Fruit fly (Drosophila melanogaster): Measurements from ENCODE around the gene Atac3.

Gene Atac3

DNA sequence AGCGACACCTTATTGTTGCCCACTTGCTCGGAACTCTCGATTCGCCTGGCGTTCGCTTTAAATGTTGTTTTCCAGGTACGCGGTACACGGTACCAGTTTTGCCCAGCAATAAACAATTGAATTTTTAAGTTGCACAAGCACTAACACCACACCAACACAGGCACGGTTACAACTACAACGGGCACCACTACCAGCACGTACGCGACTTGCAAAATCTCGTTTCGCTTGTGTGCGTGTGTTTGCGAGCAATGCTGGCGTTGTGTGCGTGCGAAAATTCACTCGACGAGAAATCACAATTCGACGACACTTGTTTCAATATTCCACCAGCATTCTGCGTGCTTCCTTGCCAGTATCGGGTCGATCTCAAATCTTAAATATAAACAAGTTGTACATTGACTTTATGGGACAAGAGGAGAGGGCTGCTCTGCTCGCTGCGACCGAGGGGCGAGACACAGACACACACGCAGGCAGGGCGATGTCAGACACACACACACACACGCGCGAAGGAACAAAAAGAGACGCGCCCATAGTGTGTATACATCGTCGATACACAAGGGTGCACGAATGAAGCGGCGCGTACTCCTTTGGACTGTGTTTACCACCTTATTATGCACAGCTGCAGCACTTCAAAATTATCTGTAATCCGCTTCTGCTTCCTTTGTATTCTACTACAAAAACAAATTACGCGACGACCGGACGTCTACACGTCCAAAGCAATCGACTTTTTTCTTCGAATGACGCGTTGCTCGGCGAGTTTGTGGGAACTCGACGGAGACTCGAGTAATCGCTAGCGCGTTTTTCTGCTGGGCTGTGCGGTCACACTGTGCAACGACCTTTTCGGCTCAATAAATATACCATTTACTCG lies 8.4 kb downstream of the Atac3 start, which contains the start of gene fwd (continued):
- TF ChIP-seq CG1603 (tag; optimal IDR thresholded peaks at IDR 0.05) (peak; percentile 85), bab2 (GFP tag; optimal IDR thresholded peaks at IDR 0.05) (no peak), Bdp1 (GFP tag; optimal IDR thresholded peaks at IDR 0.05) (no peak), gem (tag; optimal IDR thresholded peaks at IDR 0.05) (no peak), maf-S (GFP tag; optimal IDR thresholded peaks at IDR 0.05) (no peak), CG12391 (tag; optimal IDR thresholded peaks at IDR 0.05) (peak; percentile 62), D19A (tag; optimal IDR thresholded peaks at IDR 0.05) (peak; percentile 36), nom (GFP tag; optimal IDR thresholded peaks at IDR 0.05) (peak; percentile 31), wdn (GFP tag; IDR thresholded peaks at IDR 0.05) (no peak), en (GFP tag; optimal IDR thresholded peaks at IDR 0.05) (peak; percentile 12), Sin3A (optimal IDR thresholded peaks at IDR 0.05) (peak; percentile 66), aop (GFP tag; IDR thresholded peaks at IDR 0.05) (0 out of 2 replicates have a peak, but pooled peaks have one; percentile 4), ems (GFP tag; optimal IDR thresholded peaks at IDR 0.05) (no peak), CG13894 (tag; optimal IDR thresholded peaks at IDR 0.05) (peak; percentile 49), CG14050 (GFP tag; IDR thresholded peaks at IDR 0.05) (no peak), Pdp1 (GFP tag; optimal IDR thresholded peaks at IDR 0.05) (peak in 1 of 2 experiments; percentile 82), lilli (GFP tag; optimal IDR thresholded peaks at IDR 0.05) (peak; percentile 38), Hr78 (GFP tag; optimal IDR thresholded peaks at IDR 0.05) (peak in 1 of 2 experiments; percentile 57), hth (optimal IDR thresholded peaks at IDR 0.05) (no peak), CG3847 (GFP tag; IDR thresholded peaks at IDR 0.05) (peak; percentile 69), zen (tag; optimal IDR thresholded peaks at IDR 0.05) (peak; percentile 59), ash1 (GFP tag; optimal IDR thresholded peaks at IDR 0.05) (no peak), CG15479 (GFP tag; optimal IDR thresholded peaks at IDR 0.05) (peak; percentile 87), al (GFP tag; IDR thresholded peaks at IDR 0.05) (no peak), slp2 (GFP tag; optimal IDR thresholded peaks at IDR 0.05) (no peak), CG31224 (GFP tag; IDR thresholded peaks at IDR 0.05) (no peak), az2 (GFP tag; optimal IDR thresholded peaks at IDR 0.05) (no peak), CG2202 (tag; optimal IDR thresholded peaks at IDR 0.05) (no peak), pnt (GFP tag; optimal IDR thresholded peaks at IDR 0.05) (no peak), CG1792 (GFP tag; optimal IDR thresholded peaks at IDR 0.05) (no peak), inv (GFP tag; IDR thresholded peaks at IDR 0.05; ENCODE audit: partially characterized antibody) (no peak; the same call in 1 of the 2 replicates), CG4282 (GFP tag; optimal IDR thresholded peaks at IDR 0.05) (peak; percentile 63), NK7.1 (GFP tag; optimal IDR thresholded peaks at IDR 0.05) (no peak), seq (GFP tag; IDR thresholded peaks at IDR 0.05) (no peak; the same call in 1 of the 2 replicates), CG16813 (GFP tag; IDR thresholded peaks at IDR 0.05; ENCODE audit: partially characterized antibody) (0 out of 3 replicates have a peak, but pooled peaks have one; percentile 22), CG11560 (tag; IDR thresholded peaks at IDR 0.05) (no peak), CG42726 (GFP tag; IDR thresholded peaks at IDR 0.05; ENCODE audit: partially characterized antibody) (peak; percentile 74), CG7357 (GFP tag; IDR thresholded peaks at IDR 0.05) (no peak), CG6254 (GFP tag; optimal IDR thresholded peaks at IDR 0.05) (no peak), esg (GFP tag; conservative IDR thresholded peaks at IDR 0.05) (no peak), CG8944 (GFP tag; optimal IDR thresholded peaks at IDR 0.05) (no peak), CG17612 (GFP tag; IDR thresholded peaks at IDR 0.05) (no peak), slbo (GFP tag; IDR thresholded peaks at IDR 0.05) (peak; percentile 15; the same call in 1 of the 2 replicates), mam (GFP tag; optimal IDR thresholded peaks at IDR 0.05) (peak; percentile 14), sd (tag; optimal IDR thresholded peaks at IDR 0.05) (peak; percentile 16), Kr (GFP tag; optimal IDR thresholded peaks at IDR 0.05) (no peak), Gsc (GFP tag; IDR thresholded peaks at IDR 0.05) (no peak), bowl (GFP tag; IDR thresholded peaks at IDR 0.05) (no peak), sqz (GFP tag; optimal IDR thresholded peaks at IDR 0.05) (peak; percentile 66)
